Fruit fly (Drosophila melanogaster) whole organism, embryonic: ENCODE data around the gene Neurochondrin.

ENCODE experiments used
- Adf1 ChIP-seq: fragments of 200-800 bp; sonication (Bioruptor generic); IDR thresholded peaks from 2 replicates; pipeline ENCODE4 v1.3.6; 2022; ENCODE audit warnings: missing biosample characterization, missing genetic modification characterization
- CG10543 ChIP-seq: fragments of 200-800 bp; sonication (Bioruptor generic); optimal IDR thresholded peaks from 3 replicates; lab custom pipeline; 2017; ENCODE audit warnings: missing biosample characterization, mild to moderate bottlenecking, missing genetic modification characterization, moderate library complexity
- CG11504 ChIP-seq: fragments of 200-800 bp; sonication (Bioruptor generic); optimal IDR thresholded peaks from 3 replicates; lab custom pipeline; 2019; ENCODE audit warnings: missing biosample characterization, mild to moderate bottlenecking, missing genetic modification characterization, moderate library complexity
- CG12391 ChIP-seq: fragments of 200-800 bp; sonication (Bioruptor generic); optimal IDR thresholded peaks from 3 replicates; lab custom pipeline; 2018; ENCODE audit warnings: missing biosample characterization, mild to moderate bottlenecking, missing genetic modification characterization, moderate library complexity
- CG15073 ChIP-seq: fragments of 200-800 bp; sonication (Bioruptor generic); optimal IDR thresholded peaks from 2 replicates; lab custom pipeline; 2016; ENCODE audit warnings: missing biosample characterization, missing genetic modification characterization
- CG1529 ChIP-seq: fragments of 200-800 bp; sonication (Bioruptor generic); optimal IDR thresholded peaks from 3 replicates; lab custom pipeline; 2018; ENCODE audit warnings: missing biosample characterization, missing genetic modification characterization
- CG16779 ChIP-seq: fragments of 200-800 bp; sonication (Bioruptor generic); IDR thresholded peaks from 2 replicates; pipeline ENCODE4 v1.3.6; 2022; ENCODE audit warnings: missing biosample characterization, missing genetic modification characterization
- CG17361 ChIP-seq: fragments of 200-800 bp; sonication (Bioruptor generic); IDR thresholded peaks from 3 replicates; pipeline ENCODE4 v1.3.6; 2022; ENCODE audit warnings: missing biosample characterization, missing genetic modification characterization
- CG1832 ChIP-seq: fragments of 200-800 bp; sonication (Bioruptor generic); optimal IDR thresholded peaks from 2 replicates; lab custom pipeline; 2017; ENCODE audit warnings: missing biosample characterization, mild to moderate bottlenecking, missing genetic modification characterization, inconsistent platforms
- CG18619 ChIP-seq: fragments of 200-800 bp; sonication (Bioruptor generic); optimal IDR thresholded peaks from 3 replicates; lab custom pipeline; 2017; ENCODE audit warnings: missing biosample characterization, mild to moderate bottlenecking, missing genetic modification characterization
- CG2120 ChIP-seq: fragments of 200-800 bp; sonication (Bioruptor generic); optimal IDR thresholded peaks from 3 replicates; lab custom pipeline; 2016; ENCODE audit warnings: missing biosample characterization, missing genetic modification characterization
- CG2875 ChIP-seq: fragments of 200-800 bp; sonication (Bioruptor generic); optimal IDR thresholded peaks from 2 replicates; lab custom pipeline; 2017; ENCODE audit warnings: missing biosample characterization, mild to moderate bottlenecking, missing genetic modification characterization, missing genetic modification reagents
- CG31365 ChIP-seq: fragments of 200-800 bp; sonication (Bioruptor generic); optimal IDR thresholded peaks from 2 replicates; lab custom pipeline; 2018; ENCODE audit warnings: missing biosample characterization, mild to moderate bottlenecking, missing genetic modification characterization
- CG34376 ChIP-seq: fragments of 200-800 bp; sonication (Bioruptor generic); optimal IDR thresholded peaks from 2 replicates; lab custom pipeline; 2018; ENCODE audit warnings: missing biosample characterization, mild to moderate bottlenecking, missing genetic modification characterization
- CG4707 ChIP-seq: fragments of 200-800 bp; sonication (Bioruptor generic); optimal IDR thresholded peaks from 2 replicates; lab custom pipeline; 2018; ENCODE audit warnings: missing biosample characterization, mild to moderate bottlenecking, missing genetic modification characterization, moderate library complexity
- CG6765 ChIP-seq: fragments of 200-800 bp; sonication (Bioruptor generic); optimal IDR thresholded peaks from 3 replicates; lab custom pipeline; 2017; ENCODE audit warnings: missing biosample characterization, mild to moderate bottlenecking, missing genetic modification characterization
- CG6791 ChIP-seq: fragments of 200-800 bp; sonication (Bioruptor generic); IDR thresholded peaks from 3 replicates; pipeline ENCODE4 v1.3.6; 2022; ENCODE audit warnings: missing biosample characterization, missing genetic modification characterization; ENCODE audit not compliant: partially characterized antibody
- CG9727 ChIP-seq: fragments of 200-800 bp; sonication (Bioruptor generic); optimal IDR thresholded peaks from 3 replicates; lab custom pipeline; 2017; ENCODE audit warnings: missing biosample characterization, mild to moderate bottlenecking, missing genetic modification characterization
- CG9876 ChIP-seq: fragments of 200-800 bp; sonication (Bioruptor generic); optimal IDR thresholded peaks from 2 replicates; lab custom pipeline; 2016; ENCODE audit warnings: missing biosample characterization, missing genetic modification characterization
- Dp ChIP-seq: fragments of 200-800 bp; sonication (Bioruptor generic); optimal IDR thresholded peaks from 2 replicates; lab custom pipeline; 2018; ENCODE audit warnings: missing biosample characterization, mild to moderate bottlenecking, missing genetic modification characterization, moderate library complexity
- Drgx ChIP-seq: fragments of 200-800 bp; sonication (Bioruptor generic); IDR thresholded peaks from 2 replicates; pipeline ENCODE4 v1.3.6; 2022; ENCODE audit warnings: missing biosample characterization, missing genetic modification characterization
- Elba2 ChIP-seq: fragments of 200-800 bp; sonication (Bioruptor generic); optimal IDR thresholded peaks from 3 replicates; lab custom pipeline; 2016; ENCODE audit warnings: missing biosample characterization, missing genetic modification characterization
- HLHmδ ChIP-seq: fragments of 200-800 bp; sonication (Bioruptor generic); optimal IDR thresholded peaks from 2 replicates; lab custom pipeline; 2018; ENCODE audit warnings: missing biosample characterization, mild to moderate bottlenecking, missing genetic modification characterization, moderate library complexity
- Lhr ChIP-seq: fragments of 200-800 bp; sonication (Bioruptor generic); optimal IDR thresholded peaks from 3 replicates; lab custom pipeline; 2017; ENCODE audit warnings: mild to moderate bottlenecking, missing biosample characterization, missing genetic modification reagents, missing genetic modification characterization
- Lim3 ChIP-seq: fragments of 200-800 bp; sonication (Bioruptor generic); IDR thresholded peaks from 2 replicates; pipeline ENCODE4 v1.3.6; 2022; ENCODE audit warnings: missing biosample characterization, missing genetic modification characterization
- Med ChIP-seq: fragments of 200-800 bp; sonication (Bioruptor generic); peaks from one replicate; lab custom pipeline; 2016; ENCODE audit warnings: missing biosample characterization, missing genetic modification characterization, mild to moderate bottlenecking, inconsistent platforms, moderate library complexity
- Nf-YB ChIP-seq: fragments of 200-800 bp; sonication (Bioruptor generic); optimal IDR thresholded peaks from 3 replicates; lab custom pipeline; 2019; ENCODE audit warnings: missing biosample characterization, mild to moderate bottlenecking, missing genetic modification characterization, moderate library complexity
- Nf-YC ChIP-seq: fragments of 200-800 bp; optimal IDR thresholded peaks from 3 replicates; lab custom pipeline; 2019; ENCODE audit warnings: missing biosample characterization, mild to moderate bottlenecking, missing genetic modification characterization, moderate library complexity
- Trl ChIP-seq, 3 experiments: fragments of >200 bp in 2 of 3; fragments of 200-800 bp in 1 of 3; sonication (Bioruptor generic) in 1 of 3; optimal IDR thresholded peaks; 2 replicates in 1 of 3; 3 replicates in 2 of 3; lab custom pipeline; 2016 to 2017; ENCODE audit warnings: missing biosample characterization in 1 of 3, missing genetic modification characterization in 1 of 3
- Xbp1 ChIP-seq: fragments of 200-800 bp; sonication (Bioruptor generic); optimal IDR thresholded peaks from 3 replicates; lab custom pipeline; 2016; ENCODE audit warnings: missing biosample characterization, mild to moderate bottlenecking, missing genetic modification characterization
- bbx ChIP-seq: fragments of 200-800 bp; sonication (Bioruptor generic); IDR thresholded peaks from 2 replicates; pipeline ENCODE4 v1.3.6; 2022; ENCODE audit warnings: missing biosample characterization, missing genetic modification characterization; ENCODE audit not compliant: partially characterized antibody
- bcd ChIP-seq: fragments of 200-800 bp; sonication (Bioruptor generic); optimal IDR thresholded peaks from 2 replicates; lab custom pipeline; 2017; ENCODE audit warnings: missing biosample characterization, mild to moderate bottlenecking, missing genetic modification characterization
- caup ChIP-seq: fragments of 200-800 bp; sonication (Bioruptor generic); optimal IDR thresholded peaks from 3 replicates; lab custom pipeline; 2017; ENCODE audit warnings: missing biosample characterization, mild to moderate bottlenecking, missing genetic modification characterization, moderate library complexity; ENCODE audit not compliant: severe bottlenecking
- cg ChIP-seq: fragments of 200-800 bp; sonication (Bioruptor generic); optimal IDR thresholded peaks from 3 replicates; lab custom pipeline; 2019; ENCODE audit warnings: missing biosample characterization, mild to moderate bottlenecking, missing genetic modification characterization, moderate library complexity
- chm ChIP-seq: fragments of 200-800 bp; sonication (Bioruptor generic); IDR thresholded peaks from 2 replicates; pipeline ENCODE4 v1.3.6; 2022; ENCODE audit warnings: missing biosample characterization, missing genetic modification characterization
- crol ChIP-seq: fragments of 200-800 bp; sonication (Bioruptor generic); IDR thresholded peaks from 2 replicates; pipeline ENCODE4 v1.3.6; 2022; ENCODE audit warnings: missing biosample characterization, missing genetic modification characterization
- esg ChIP-seq: fragments of 200-800 bp; sonication (Bioruptor generic); conservative IDR thresholded peaks from 2 replicates; pipeline ENCODE4 v1.3.6; 2022; ENCODE audit warnings: missing biosample characterization, missing genetic modification characterization
- eve ChIP-seq, 2 experiments: fragments of >200 bp; optimal IDR thresholded peaks; 2 replicates each; lab custom pipeline; 2017; ENCODE audit warnings: missing biosample characterization in 2 of 2, missing genetic modification characterization in 2 of 2
- hkb ChIP-seq, 2 experiments: fragments of 200-800 bp in 1 of 2; fragments of >200 bp in 1 of 2; sonication (Bioruptor generic) in 1 of 2; IDR thresholded peaks in 1 of 2; optimal IDR thresholded peaks in 1 of 2; 2 replicates each; pipeline versions ENCODE4 v1.3.6 to Lab custom; 2017 to 2022; ENCODE audit warnings: missing biosample characterization in 1 of 2, missing genetic modification characterization in 1 of 2
- jumu ChIP-seq: fragments of 200-800 bp; sonication (Bioruptor generic); optimal IDR thresholded peaks from 3 replicates; lab custom pipeline; 2016; ENCODE audit warnings: missing biosample characterization, missing genetic modification characterization
- kay ChIP-seq: fragments of 200-800 bp; sonication (Bioruptor generic); optimal IDR thresholded peaks from 2 replicates; lab custom pipeline; 2016; ENCODE audit warnings: missing biosample characterization, missing genetic modification characterization
- mirr ChIP-seq: fragments of 200-800 bp; sonication (Bioruptor generic); optimal IDR thresholded peaks from 3 replicates; lab custom pipeline; 2018; ENCODE audit warnings: missing biosample characterization, mild to moderate bottlenecking, missing genetic modification characterization
- nerfin-1 ChIP-seq: fragments of 200-800 bp; sonication (Bioruptor generic); optimal IDR thresholded peaks from 3 replicates; lab custom pipeline; 2019; ENCODE audit warnings: missing biosample characterization, mild to moderate bottlenecking, missing genetic modification characterization, moderate library complexity
- oc ChIP-seq: fragments of 200-800 bp; sonication (Bioruptor generic); optimal IDR thresholded peaks from 2 replicates; lab custom pipeline; 2018; ENCODE audit warnings: missing biosample characterization, mild to moderate bottlenecking, missing genetic modification characterization, moderate library complexity
- onecut ChIP-seq: fragments of 200-800 bp; sonication (Bioruptor generic); IDR thresholded peaks from 2 replicates; pipeline ENCODE4 v1.3.6; 2022; ENCODE audit warnings: missing biosample characterization, missing genetic modification characterization
- row ChIP-seq: fragments of 200-800 bp; sonication (Bioruptor generic); IDR thresholded peaks from 3 replicates; pipeline ENCODE4 v1.3.6; 2022; ENCODE audit warnings: missing biosample characterization, missing genetic modification characterization
- slbo ChIP-seq: fragments of 200-800 bp; sonication (Bioruptor generic); IDR thresholded peaks from 2 replicates; pipeline ENCODE4 v1.3.6; 2022; ENCODE audit warnings: missing biosample characterization, missing genetic modification characterization
- sug ChIP-seq: fragments of 200-800 bp; optimal IDR thresholded peaks from 2 replicates; lab custom pipeline; 2019; ENCODE audit warnings: missing biosample characterization, mild to moderate bottlenecking, missing genetic modification characterization, moderate library complexity
- vfl ChIP-seq: fragments of 200-800 bp; sonication (Bioruptor generic); optimal IDR thresholded peaks from 2 replicates; lab custom pipeline; 2016; ENCODE audit warnings: missing biosample characterization, missing genetic modification characterization
- vvl ChIP-seq: fragments of 200-800 bp; sonication (Bioruptor generic); IDR thresholded peaks from 2 replicates; pipeline ENCODE4 v1.3.6; 2022; ENCODE audit warnings: missing biosample characterization, missing genetic modification characterization

The Neurochondrin gene

DNA sequence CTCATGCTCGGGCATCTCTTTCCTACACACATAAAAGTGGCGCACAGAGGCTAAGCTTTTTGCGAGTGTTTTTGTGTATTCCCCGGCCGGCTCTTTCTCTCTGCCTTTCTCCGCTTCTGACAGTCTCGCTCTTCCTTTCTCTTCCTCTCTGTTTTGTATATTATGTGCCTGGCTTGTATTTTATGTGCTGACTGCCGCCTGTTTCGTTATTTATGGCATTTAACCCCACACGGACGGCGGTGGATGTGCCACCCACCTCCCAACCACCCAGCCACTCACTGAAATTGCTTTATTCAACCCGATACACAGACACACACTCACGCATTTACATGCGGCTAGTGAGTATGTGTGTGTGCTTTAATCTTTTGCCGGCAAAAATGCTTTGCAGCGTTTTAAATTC, 48.3 kb upstream of the Neurochondrin start:
- TF ChIP-seq row (GFP tag; lab: Robert Waterston, UW) (peak; percentile 21; the same call in 1 of the 3 replicates), Lhr (GFP tag; lab: Kevin White, UChicago) (no peak), HLHmδ (GFP tag; lab: Kevin White, UChicago) (no peak), esg (GFP tag; lab: Robert Waterston, UW) (no peak), CG2120 (GFP tag; lab: Kevin White, UChicago) (no peak), Dp (GFP tag; lab: Kevin White, UChicago) (no peak), nerfin-1 (peak; percentile 79), CG6765 (GFP tag; lab: Kevin White, UChicago) (no peak), CG4707 (GFP tag; lab: Kevin White, UChicago) (no peak), CG9876 (no peak), hkb (optimal IDR thresholded peaks at IDR 0.05; lab: Kevin White, UChicago) (no peak), hkb (GFP tag; IDR thresholded peaks at IDR 0.05; lab: Robert Waterston, UW) (no peak), CG18619 (no peak), CG15073 (GFP tag; lab: Kevin White, UChicago) (no peak), vvl (GFP tag; lab: Robert Waterston, UW) (0 out of 2 replicates have a peak, but pooled peaks have one; percentile 18), Xbp1 (GFP tag; lab: Kevin White, UChicago) (no peak), CG17361 (GFP tag; lab: Robert Waterston, UW) (no peak), CG9727 (GFP tag; lab: Kevin White, UChicago) (no peak), slbo (GFP tag; lab: Robert Waterston, UW) (no peak), chm (no peak), Drgx (0 out of 2 replicates have a peak, but pooled peaks have one; percentile 17), kay (no peak), bcd (GFP tag; lab: Kevin White, UChicago) (no peak), CG34376 (GFP tag; lab: Kevin White, UChicago) (no peak), CG12391 (tag; lab: Kevin White, UChicago) (no peak), Elba2 (GFP tag; lab: Kevin White, UChicago) (no peak), eve (GFP tag; optimal IDR thresholded peaks at IDR 0.05; lab: Kevin White, UChicago) (no peak), CG10543 (GFP tag; lab: Kevin White, UChicago) (peak; percentile 14), oc (no peak), bbx (GFP tag; lab: Robert Waterston, UW) (no peak), Adf1 (GFP tag; lab: Robert Waterston, UW) (peak; percentile 47; the same call in 1 of the 2 replicates), crol (GFP tag; lab: Robert Waterston, UW) (peak; percentile 40), sug (tag; lab: Kevin White, UChicago) (peak; percentile 21), jumu (GFP tag; lab: Kevin White, UChicago) (no peak), vfl (GFP tag; lab: Kevin White, UChicago) (no peak), CG6791 (GFP tag; lab: Robert Waterston, UW) (no peak), Trl (optimal IDR thresholded peaks at IDR 0.05; lab: Kevin White, UChicago) (peak; percentile 48 to 67), Trl (GFP tag; optimal IDR thresholded peaks at IDR 0.05; lab: Kevin White, UChicago) (no peak), Med (GFP tag; lab: Kevin White, UChicago) (peak; percentile 82), onecut (peak; percentile 56; the same call in 1 of the 2 replicates), cg (peak; percentile 71), mirr (peak; percentile 23), CG11504 (tag; lab: Kevin White, UChicago) (no peak), Nf-YB (GFP tag; lab: Kevin White, UChicago) (no peak), caup (GFP tag; lab: Kevin White, UChicago) (no peak), CG1529 (GFP tag; lab: Kevin White, UChicago) (no peak), CG31365 (tag; lab: Kevin White, UChicago) (no peak), Nf-YC (tag; lab: Kevin White, UChicago) (peak; percentile 10), CG2875 (GFP tag; lab: Kevin White, UChicago) (no peak), CG16779 (no peak), Lim3 (no peak), CG1832 (peak; percentile 8)
